Fruit fly (Drosophila melanogaster) whole organism, embryonic: ENCODE results near the gene CG10793.
A peak's percentile ranks its signal among the peaks of the same experiment; 100 is the strongest.

Experiments used
- Adf1 ChIP-seq: fragments of 200-800 bp; sonication (Bioruptor generic); IDR thresholded peaks from 2 replicates; pipeline ENCODE4 v1.3.6; 2022; ENCODE audit warnings: missing biosample characterization, missing genetic modification characterization
- CG10267 ChIP-seq: fragments of 200-800 bp; sonication (Bioruptor generic); optimal IDR thresholded peaks from 2 replicates; lab custom pipeline; 2018; ENCODE audit warnings: missing biosample characterization, mild to moderate bottlenecking, missing genetic modification characterization, moderate library complexity
- CG10321 ChIP-seq: fragments of 200-800 bp; sonication (Bioruptor generic); IDR thresholded peaks from 2 replicates; pipeline ENCODE4 v1.3.6; 2022; ENCODE audit warnings: missing biosample characterization, missing genetic modification characterization
- CG10654 ChIP-seq: fragments of 200-800 bp; sonication (Bioruptor generic); optimal IDR thresholded peaks from 2 replicates; lab custom pipeline; 2016; ENCODE audit warnings: missing biosample characterization, missing genetic modification characterization
- CG1233 ChIP-seq: fragments of 200-800 bp; sonication (Bioruptor generic); optimal IDR thresholded peaks from 4 replicates; lab custom pipeline; 2018; ENCODE audit warnings: missing biosample characterization, mild to moderate bottlenecking, missing genetic modification characterization
- CG14710 ChIP-seq: fragments of 200-800 bp; sonication (Bioruptor generic); optimal IDR thresholded peaks from 3 replicates; lab custom pipeline; 2019; ENCODE audit warnings: missing biosample characterization, mild to moderate bottlenecking, missing genetic modification characterization, moderate library complexity
- CG15073 ChIP-seq: fragments of 200-800 bp; sonication (Bioruptor generic); optimal IDR thresholded peaks from 2 replicates; lab custom pipeline; 2016; ENCODE audit warnings: missing biosample characterization, missing genetic modification characterization
- CG1529 ChIP-seq: fragments of 200-800 bp; sonication (Bioruptor generic); optimal IDR thresholded peaks from 3 replicates; lab custom pipeline; 2018; ENCODE audit warnings: missing biosample characterization, missing genetic modification characterization
- CG15514 ChIP-seq: fragments of 200-800 bp; sonication (Bioruptor generic); optimal IDR thresholded peaks from 3 replicates; lab custom pipeline; 2017; ENCODE audit warnings: missing biosample characterization, missing genetic modification characterization, mild to moderate bottlenecking, moderate library complexity, missing genetic modification reagents
- CG17359 ChIP-seq: fragments of 200-800 bp; sonication (Bioruptor generic); optimal IDR thresholded peaks from 3 replicates; lab custom pipeline; 2018; ENCODE audit warnings: missing biosample characterization, mild to moderate bottlenecking, missing genetic modification characterization, moderate library complexity
- CG18011 ChIP-seq: fragments of 200-800 bp; sonication (Bioruptor generic); optimal IDR thresholded peaks from 2 replicates; lab custom pipeline; 2017; ENCODE audit warnings: missing biosample characterization, missing genetic modification characterization, mild to moderate bottlenecking, moderate library complexity, missing genotype
- CG2116 ChIP-seq: fragments of 200-800 bp; sonication (Bioruptor generic); optimal IDR thresholded peaks from 3 replicates; lab custom pipeline; 2018; ENCODE audit warnings: missing biosample characterization, mild to moderate bottlenecking, missing genetic modification characterization
- CG2889 ChIP-seq: fragments of 200-800 bp; sonication (Bioruptor generic); IDR thresholded peaks from 3 replicates; pipeline ENCODE4 v1.3.6; 2022; ENCODE audit warnings: missing biosample characterization, missing genetic modification characterization
- CG31388 ChIP-seq: fragments of 200-800 bp; sonication (Bioruptor generic); optimal IDR thresholded peaks from 2 replicates; lab custom pipeline; 2016; ENCODE audit warnings: missing biosample characterization, missing genetic modification characterization
- CG4854 ChIP-seq: fragments of 200-800 bp; sonication (Bioruptor generic); optimal IDR thresholded peaks from 2 replicates; lab custom pipeline; 2016; ENCODE audit warnings: missing biosample characterization, missing genetic modification characterization, inconsistent platforms
- CG7271 ChIP-seq: fragments of 200-800 bp; sonication (Bioruptor generic); optimal IDR thresholded peaks from 2 replicates; lab custom pipeline; 2018; ENCODE audit warnings: missing biosample characterization, mild to moderate bottlenecking, missing genetic modification characterization, moderate library complexity
- CG8478 ChIP-seq: fragments of >200 bp; optimal IDR thresholded peaks from 2 replicates; lab custom pipeline; 2018
- Elba2 ChIP-seq: fragments of 200-800 bp; sonication (Bioruptor generic); optimal IDR thresholded peaks from 3 replicates; lab custom pipeline; 2016; ENCODE audit warnings: missing biosample characterization, missing genetic modification characterization
- Ets97D ChIP-seq: fragments of 200-800 bp; sonication (Bioruptor generic); optimal IDR thresholded peaks from 3 replicates; lab custom pipeline; 2016; ENCODE audit warnings: missing biosample characterization, missing genetic modification characterization
- GATAe ChIP-seq: fragments of 200-800 bp; sonication (Bioruptor generic); conservative IDR thresholded peaks from 2 replicates; pipeline ENCODE4 v1.3.6; 2022; ENCODE audit warnings: missing biosample characterization, missing genetic modification characterization
- Hr51 ChIP-seq, 2 experiments: fragments of 200-800 bp; sonication (Bioruptor generic); optimal IDR thresholded peaks; 2 replicates in 1 of 2; 3 replicates in 1 of 2; lab custom pipeline; 2016 to 2018; ENCODE audit warnings: missing biosample characterization in 2 of 2, missing genetic modification characterization in 2 of 2, mild to moderate bottlenecking in 1 of 2, moderate library complexity in 1 of 2
- Med ChIP-seq: fragments of 200-800 bp; sonication (Bioruptor generic); peaks from one replicate; lab custom pipeline; 2016; ENCODE audit warnings: missing biosample characterization, missing genetic modification characterization, mild to moderate bottlenecking, inconsistent platforms, moderate library complexity
- Mes4 ChIP-seq: fragments of 200-800 bp; sonication (Bioruptor generic); optimal IDR thresholded peaks from 2 replicates; lab custom pipeline; 2016; ENCODE audit warnings: missing biosample characterization, missing genetic modification characterization
- Rx ChIP-seq: fragments of 200-800 bp; sonication (Bioruptor generic); IDR thresholded peaks from 2 replicates; pipeline ENCODE4 v1.3.6; 2022; ENCODE audit warnings: missing biosample characterization, missing genetic modification characterization
- Six4 ChIP-seq: fragments of 200-800 bp; sonication (Bioruptor generic); optimal IDR thresholded peaks from 2 replicates; lab custom pipeline; 2016; ENCODE audit warnings: missing biosample characterization, missing genetic modification characterization
- Xrp1 ChIP-seq: fragments of 200-800 bp; sonication (Bioruptor generic); IDR thresholded peaks from 2 replicates; pipeline ENCODE4 v1.3.6; 2022; ENCODE audit warnings: missing biosample characterization, missing genetic modification characterization
- bbx ChIP-seq: fragments of 200-800 bp; sonication (Bioruptor generic); IDR thresholded peaks from 2 replicates; pipeline ENCODE4 v1.3.6; 2022; ENCODE audit warnings: missing biosample characterization, missing genetic modification characterization; ENCODE audit not compliant: partially characterized antibody
- bsh ChIP-seq, 2 experiments: fragments of 200-800 bp; sonication (Bioruptor generic); optimal IDR thresholded peaks; 2 replicates each; lab custom pipeline; 2017 to 2018; ENCODE audit warnings: mild to moderate bottlenecking in 2 of 2, missing biosample characterization in 2 of 2, missing genetic modification characterization in 2 of 2, moderate library complexity in 1 of 2
- ems ChIP-seq: fragments of 200-800 bp; sonication (Bioruptor generic); optimal IDR thresholded peaks from 3 replicates; lab custom pipeline; 2016; ENCODE audit warnings: missing biosample characterization, missing genetic modification characterization
- gem ChIP-seq: fragments of 200-800 bp; sonication (Bioruptor generic); optimal IDR thresholded peaks from 2 replicates; lab custom pipeline; 2019; ENCODE audit warnings: missing biosample characterization, mild to moderate bottlenecking, missing genetic modification characterization, moderate library complexity
- jumu ChIP-seq: fragments of 200-800 bp; sonication (Bioruptor generic); optimal IDR thresholded peaks from 3 replicates; lab custom pipeline; 2016; ENCODE audit warnings: missing biosample characterization, missing genetic modification characterization
- pan ChIP-seq, 4 experiments: fragments of >200 bp in 3 of 4; fragments of 200-800 bp in 1 of 4; sonication (Bioruptor generic) in 1 of 4; optimal IDR thresholded peaks in 3 of 4; IDR thresholded peaks in 1 of 4; 2 replicates each; pipeline versions ENCODE4 v1.3.6 to Lab custom; 2017 to 2022; ENCODE audit warnings: missing biosample characterization in 2 of 4, missing genetic modification characterization in 2 of 4, mixed read lengths in 1 of 4
- pho ChIP-seq: fragments of 200-800 bp; sonication (Bioruptor generic); optimal IDR thresholded peaks from 2 replicates; lab custom pipeline; 2016; ENCODE audit warnings: missing biosample characterization, missing genetic modification characterization
- ranshi ChIP-seq: fragments of 200-800 bp; sonication (Bioruptor generic); IDR thresholded peaks from 2 replicates; pipeline ENCODE4 v1.3.6; 2022; ENCODE audit warnings: missing biosample characterization, missing genetic modification characterization
- row ChIP-seq: fragments of 200-800 bp; sonication (Bioruptor generic); IDR thresholded peaks from 3 replicates; pipeline ENCODE4 v1.3.6; 2022; ENCODE audit warnings: missing biosample characterization, missing genetic modification characterization
- sens-2 ChIP-seq: fragments of 200-800 bp; sonication (Bioruptor generic); IDR thresholded peaks from 2 replicates; pipeline ENCODE4 v1.3.6; 2022; ENCODE audit warnings: missing biosample characterization, missing genetic modification characterization
- sqz ChIP-seq: fragments of 200-800 bp; sonication (Bioruptor generic); optimal IDR thresholded peaks from 3 replicates; lab custom pipeline; 2018; ENCODE audit warnings: missing biosample characterization, mild to moderate bottlenecking, missing genetic modification characterization

CG10793 gene

DNA sequence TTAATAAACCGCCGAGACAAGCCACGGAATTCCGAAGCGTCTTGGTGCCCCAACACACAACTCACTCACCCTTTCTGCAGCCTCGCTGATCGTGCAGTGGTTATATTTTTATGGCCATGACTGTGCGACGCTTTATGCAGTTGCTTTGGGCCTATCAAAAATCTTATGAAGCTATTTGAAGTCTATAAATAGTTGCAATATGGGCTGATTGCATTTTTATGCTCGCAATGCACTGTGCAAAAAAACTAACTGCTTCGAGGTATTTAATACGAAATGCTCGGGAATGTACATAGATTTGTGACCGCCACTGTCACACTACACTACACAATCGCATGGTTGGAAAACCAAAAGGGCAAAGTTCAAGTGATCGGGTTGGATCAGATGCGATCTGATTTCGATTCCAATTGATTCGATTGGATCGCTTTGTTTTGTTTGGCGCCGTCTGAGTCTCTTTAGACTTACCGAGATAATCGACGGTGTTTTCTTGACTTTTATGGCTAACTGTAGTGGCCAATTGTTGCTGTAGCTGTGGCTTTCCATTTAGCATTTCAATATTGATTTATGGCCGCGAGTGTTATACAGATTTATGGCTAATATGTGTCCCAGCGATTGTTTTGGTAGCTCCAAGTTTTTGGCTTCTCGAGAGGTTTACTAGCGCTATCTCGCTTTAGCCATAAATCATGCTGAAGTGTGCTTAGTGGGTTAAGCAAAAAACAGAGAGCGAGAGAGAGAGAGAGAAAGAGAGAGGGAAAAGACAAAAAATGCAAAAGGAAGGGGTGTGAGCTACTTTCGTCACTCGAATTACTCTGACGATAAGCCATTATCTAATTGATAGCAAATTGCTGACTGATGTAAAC, 18.5 kb downstream of the CG10793 start (continued):
- TF ChIP-seq Xrp1 (GFP tag; lab: Robert Waterston, UW) = peak; percentile 22; the same call in 1 of the 2 replicates
- peak; percentile 25 for TF ChIP-seq CG15073 (GFP tag; lab: Kevin White, UChicago)
- TF ChIP-seq CG17359 (tag; lab: Kevin White, UChicago) = peak; percentile 3
- no peak for TF ChIP-seq Six4
- TF ChIP-seq CG15514 (GFP tag; lab: Kevin White, UChicago) = no peak
- no peak for TF ChIP-seq Mes4 (GFP tag; lab: Kevin White, UChicago)
- no peak for TF ChIP-seq CG2116 (GFP tag; lab: Kevin White, UChicago)
- no peak for TF ChIP-seq pho
- no peak for TF ChIP-seq Elba2
- no peak for TF ChIP-seq ems (GFP tag; lab: Kevin White, UChicago)
- no peak for TF ChIP-seq CG31388 (GFP tag; lab: Kevin White, UChicago)
- TF ChIP-seq jumu (GFP tag; lab: Kevin White, UChicago) = no peak
- no peak for TF ChIP-seq Rx (GFP tag; lab: Robert Waterston, UW)
- no peak for TF ChIP-seq CG4854 (GFP tag; lab: Kevin White, UChicago)
- 0 out of 2 replicates have a peak, but pooled peaks have one; percentile 4 for TF ChIP-seq ranshi (GFP tag; lab: Robert Waterston, UW)
- TF ChIP-seq CG10321 = no peak
- TF ChIP-seq CG18011 = no peak
- TF ChIP-seq gem (tag; lab: Kevin White, UChicago) = peak; percentile 40
- no peak for TF ChIP-seq sens-2 (GFP tag; lab: Robert Waterston, UW)
- no peak for TF ChIP-seq CG14710 (tag; lab: Kevin White, UChicago)
- no peak for TF ChIP-seq Ets97D
- no peak for TF ChIP-seq sqz (GFP tag; lab: Kevin White, UChicago)
- TF ChIP-seq CG1233 (GFP tag; lab: Kevin White, UChicago) = no peak
- no peak for TF ChIP-seq pan (optimal IDR thresholded peaks at IDR 0.05; lab: Kevin White, UChicago)
- TF ChIP-seq pan (GFP tag; optimal IDR thresholded peaks at IDR 0.05 in 1 of 2, IDR thresholded peaks at IDR 0.05 in 1 of 2) = peak in 1 of 2 experiments; percentile 20
- no peak for TF ChIP-seq GATAe (GFP tag; lab: Robert Waterston, UW)
- no peak for TF ChIP-seq CG7271 (tag; lab: Kevin White, UChicago)
- peak in 1 of 2 experiments; percentile 16 for TF ChIP-seq bsh (GFP tag; optimal IDR thresholded peaks at IDR 0.05; lab: Kevin White, UChicago)
- TF ChIP-seq, all 482 proteins: peak for 49

DNA sequence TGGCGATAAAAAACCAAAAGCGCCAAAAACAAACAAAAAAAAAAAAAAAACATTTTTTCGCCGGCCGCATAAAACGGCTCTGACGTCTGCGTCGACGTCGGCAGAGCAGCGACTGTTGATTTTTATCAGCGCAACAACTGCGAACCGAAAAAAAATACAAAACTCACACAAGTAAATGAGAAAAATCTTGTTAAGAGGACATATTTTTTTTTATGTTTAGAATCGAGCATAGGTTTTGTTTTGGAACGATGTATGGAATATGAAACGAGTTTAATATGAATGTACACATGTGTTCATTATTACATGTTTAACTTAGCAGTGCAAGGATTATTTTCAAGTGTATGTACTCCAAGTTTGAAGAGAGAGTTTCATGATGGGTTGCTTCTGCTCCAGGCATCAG, 20.2 kb downstream of the CG10793 start:
- peak; percentile 17 for TF ChIP-seq Med
- TF ChIP-seq CG1529 (GFP tag; lab: Kevin White, UChicago) = no peak
- TF ChIP-seq sqz (GFP tag; lab: Kevin White, UChicago) = peak; percentile 6
- TF ChIP-seq CG8478 (lab: Kevin White, UChicago) = no peak
- no peak for TF ChIP-seq CG10267 (tag; lab: Kevin White, UChicago)
- TF ChIP-seq row (GFP tag; lab: Robert Waterston, UW) = peak; percentile 8; the same call in 1 of the 3 replicates
- TF ChIP-seq Adf1 (GFP tag; lab: Robert Waterston, UW) = peak; percentile 88
- no peak for TF ChIP-seq CG10654
- TF ChIP-seq CG2889 (GFP tag; lab: Robert Waterston, UW) = no peak
- TF ChIP-seq bbx (GFP tag; lab: Robert Waterston, UW) = no peak
- peak in 1 of 2 experiments; percentile 22 for TF ChIP-seq Hr51 (GFP tag; optimal IDR thresholded peaks at IDR 0.05; lab: Kevin White, UChicago)
